Worm (Caenorhabditis elegans) whole organism, young adult: ENCODE measurements around the gene srxa-6.

Source experiments
- B0336.3 ChIP-seq: fragments of 200-800 bp; sonication (Bioruptor generic); IDR thresholded peaks from 2 replicates; pipeline ENCODE4 v1.3.6; 2022; ENCODE audit warnings: missing genetic modification characterization, missing compliant biosample characterization
- T07F8.4 ChIP-seq: sonication (generic microtip); optimal IDR thresholded peaks from 2 replicates; lab custom pipeline; 2016; ENCODE audit warnings: mild to moderate bottlenecking, missing genetic modification characterization, moderate library complexity, missing compliant biosample characterization
- Y67H2A.10 ChIP-seq: fragments of 200-800 bp; sonication (Bioruptor generic); conservative IDR thresholded peaks from 2 replicates; pipeline ENCODE4 v1.3.6; 2022; ENCODE audit warnings: missing genetic modification reagents, missing genetic modification characterization, missing compliant biosample characterization
- ZK185.1 ChIP-seq: sonication (generic microtip); optimal IDR thresholded peaks from 2 replicates; lab custom pipeline; 2016; ENCODE audit warnings: mild to moderate bottlenecking, missing genetic modification characterization, missing compliant biosample characterization; ENCODE audit not compliant: poor library complexity, severe bottlenecking
- akir-1 ChIP-seq: fragments of 200-800 bp; sonication (Bioruptor generic); optimal IDR thresholded peaks from 2 replicates; lab custom pipeline; 2018; ENCODE audit warnings: mild to moderate bottlenecking, missing genetic modification characterization, moderate library complexity, missing compliant biosample characterization
- ama-1 ChIP-seq, 3 experiments: fragments of 150-350 bp in 1 of 3; sonication (generic microtip) in 2 of 3; optimal IDR thresholded peaks; 2 replicates each; lab custom pipeline; 2014 to 2018; ENCODE audit warnings: missing biosample characterization in 2 of 3, missing genetic modification characterization in 2 of 3, missing genetic modification reagents in 2 of 3
- atf-7 ChIP-seq: sonication (generic microtip); optimal IDR thresholded peaks from 2 replicates; lab custom pipeline; 2017; ENCODE audit warnings: mild to moderate bottlenecking, missing genetic modification characterization, missing compliant biosample characterization
- attf-3 ChIP-seq: fragments of 200-800 bp; sonication (Bioruptor generic); conservative IDR thresholded peaks from 2 replicates; pipeline ENCODE4 v1.3.6; 2022; ENCODE audit warnings: missing genetic modification reagents, missing genetic modification characterization, missing compliant biosample characterization
- attf-5 ChIP-seq: fragments of 200-800 bp; sonication (Bioruptor generic); optimal IDR thresholded peaks from 2 replicates; lab custom pipeline; 2018; ENCODE audit warnings: mild to moderate bottlenecking, missing genetic modification characterization, missing compliant biosample characterization
- attf-6 ChIP-seq: fragments of 200-800 bp; sonication (Bioruptor generic); IDR thresholded peaks from 2 replicates; pipeline ENCODE4 v1.3.6; 2022; ENCODE audit warnings: missing genetic modification reagents, missing genetic modification characterization, missing compliant biosample characterization
- bed-1 ChIP-seq: fragments of 200-800 bp; sonication (Bioruptor generic); IDR thresholded peaks from 2 replicates; pipeline ENCODE4 v1.3.6; 2022; ENCODE audit warnings: missing genetic modification reagents, missing genetic modification characterization, missing compliant biosample characterization
- ceh-58 ChIP-seq: fragments of 200-800 bp; sonication (Bioruptor generic); IDR thresholded peaks from 2 replicates; pipeline ENCODE4 v1.3.6; 2022; ENCODE audit warnings: missing genetic modification characterization, missing compliant biosample characterization
- die-1 ChIP-seq: sonication (generic microtip); optimal IDR thresholded peaks from 2 replicates; lab custom pipeline; 2016; ENCODE audit warnings: missing genotype, mild to moderate bottlenecking, missing genetic modification characterization, missing compliant biosample characterization
- dpff-1 ChIP-seq: sonication (generic microtip); optimal IDR thresholded peaks from 2 replicates; lab custom pipeline; 2017; ENCODE audit warnings: mild to moderate bottlenecking, missing genetic modification characterization, missing compliant biosample characterization
- hmg-1.2 ChIP-seq: fragments of 200-800 bp; sonication (Bioruptor generic); IDR thresholded peaks from 2 replicates; pipeline ENCODE4 v1.3.6; 2022; ENCODE audit warnings: missing genetic modification reagents, missing genetic modification characterization, missing compliant biosample characterization
- lin-40 ChIP-seq: sonication (generic microtip); optimal IDR thresholded peaks from 2 replicates; lab custom pipeline; 2016; ENCODE audit warnings: missing genetic modification characterization, mild to moderate bottlenecking, missing compliant biosample characterization, missing genotype, missing genetic modification reagents
- lin-54 ChIP-seq: fragments of 200-800 bp; sonication (Bioruptor generic); optimal IDR thresholded peaks from 2 replicates; lab custom pipeline; 2018; ENCODE audit warnings: mild to moderate bottlenecking, missing genetic modification characterization, missing compliant biosample characterization
- madf-10 ChIP-seq: sonication (generic microtip); optimal IDR thresholded peaks from 2 replicates; lab custom pipeline; 2016; ENCODE audit warnings: mild to moderate bottlenecking, missing genetic modification characterization, missing compliant biosample characterization
- nfyb-1 ChIP-seq: fragments of 200-800 bp; sonication (Bioruptor generic); IDR thresholded peaks from 2 replicates; pipeline ENCODE4 v1.3.6; 2022; ENCODE audit warnings: missing genetic modification reagents, missing genetic modification characterization, missing compliant biosample characterization
- pbrm-1 ChIP-seq: fragments of 200-800 bp; sonication (Bioruptor generic); IDR thresholded peaks from 2 replicates; pipeline ENCODE4 v1.3.6; 2022; ENCODE audit warnings: missing genetic modification reagents, missing genetic modification characterization, missing compliant biosample characterization
- pha-4 ChIP-seq: fragments of 150-350 bp; sonication (generic microtip); optimal IDR thresholded peaks from 2 replicates; lab custom pipeline; 2014; ENCODE audit warnings: missing biosample characterization, missing genetic modification reagents, missing genetic modification characterization
- sdz-38 ChIP-seq: sonication (generic microtip); optimal IDR thresholded peaks from 2 replicates; lab custom pipeline; 2016; ENCODE audit warnings: missing genotype, missing genetic modification characterization, missing compliant biosample characterization
- snpc-3.4 ChIP-seq: sonication (generic microtip); optimal IDR thresholded peaks from 2 replicates; lab custom pipeline; 2017; ENCODE audit warnings: missing genetic modification characterization, mild to moderate bottlenecking, missing compliant biosample characterization, antibody characterized with exemption, moderate library complexity, missing genotype, missing genetic modification reagents
- sptf-2 ChIP-seq: fragments of 200-800 bp; sonication (Bioruptor generic); optimal IDR thresholded peaks from 2 replicates; lab custom pipeline; 2018; ENCODE audit warnings: mild to moderate bottlenecking, missing genetic modification characterization, missing compliant biosample characterization
- tlf-1 ChIP-seq: fragments of 200-800 bp; sonication (Bioruptor generic); optimal IDR thresholded peaks from 2 replicates; lab custom pipeline; 2018; ENCODE audit warnings: mild to moderate bottlenecking, missing genetic modification characterization, missing compliant biosample characterization
- zim-3 ChIP-seq: sonication (generic microtip); optimal IDR thresholded peaks from 2 replicates; lab custom pipeline; 2017; ENCODE audit warnings: mild to moderate bottlenecking, missing genetic modification characterization, moderate library complexity, missing compliant biosample characterization

Gene srxa-6

ce11 chrV:20785050-20785847 lies 50.5 kb downstream of the srxa-6 start:
- TF ChIP-seq tlf-1 (GFP tag; lab: Kevin White, UChicago) (peak; percentile 10), atf-7 (tag; lab: Kevin White, UChicago) (peak; percentile 29), akir-1 (peak; percentile 28), dpff-1 (tag; lab: Kevin White, UChicago) (peak; percentile 15), Y67H2A.10 (GFP tag; lab: Robert Waterston, UW) (no peak), pbrm-1 (GFP tag; lab: Robert Waterston, UW) (peak; percentile 42), nfyb-1 (GFP tag; lab: Robert Waterston, UW) (peak; percentile 62), sptf-2 (GFP tag; lab: Kevin White, UChicago) (no peak), pha-4 (no peak), snpc-3.4 (tag; lab: Kevin White, UChicago) (peak; percentile 11), sdz-38 (no peak), lin-40 (peak; percentile 0), madf-10 (tag; lab: Kevin White, UChicago) (peak; percentile 72), ama-1 (optimal IDR thresholded peaks at IDR 0.05; lab: Kevin White, UChicago) (peak; percentile 10), ama-1 (GFP tag; optimal IDR thresholded peaks at IDR 0.05; lab: Kevin White, UChicago) (no peak), attf-3 (GFP tag; lab: Robert Waterston, UW) (no peak), B0336.3 (0 out of 2 replicates have a peak, but pooled peaks have one; percentile 33), zim-3 (tag; lab: Kevin White, UChicago) (no peak), hmg-1.2 (GFP tag; lab: Robert Waterston, UW) (0 out of 2 replicates have a peak, but pooled peaks have one; percentile 17), lin-54 (GFP tag; lab: Kevin White, UChicago) (peak; percentile 40), bed-1 (GFP tag; lab: Robert Waterston, UW) (no peak), die-1 (no peak), attf-6 (GFP tag; lab: Robert Waterston, UW) (no peak), ZK185.1 (tag; lab: Kevin White, UChicago) (peak; percentile 50), ceh-58 (no peak), attf-5 (GFP tag; lab: Kevin White, UChicago) (no peak), T07F8.4 (tag; lab: Kevin White, UChicago) (no peak)
